Worm (Caenorhabditis elegans) whole organism, L1 larva: ENCODE results near the gene T06D8.2.

Experiments
- alr-1 ChIP-seq: fragments of 200-800 bp; sonication (Bioruptor generic); optimal IDR thresholded peaks from 2 replicates; lab custom pipeline; 2018; ENCODE audit warnings: borderline replicate concordance, mild to moderate bottlenecking, missing genetic modification characterization, missing compliant biosample characterization
- egl-27 ChIP-seq, 2 experiments: fragments of 150-350 bp in 1 of 2; sonication (generic microtip); optimal IDR thresholded peaks; 3 replicates each; lab custom pipeline; 2017 to 2018; ENCODE audit warnings: missing biosample characterization in 2 of 2, missing genetic modification characterization in 2 of 2, missing genetic modification reagents in 2 of 2
- elt-3 ChIP-seq, 6 experiments: fragments of 150-350 bp in 1 of 6; sonication (generic microtip); optimal IDR thresholded peaks; 2 replicates each; lab custom pipeline; 2017 to 2018; ENCODE audit warnings: missing biosample characterization in 6 of 6, missing genetic modification characterization in 6 of 6, inconsistent platforms in 1 of 6
- fkh-10 ChIP-seq: sonication (generic microtip); optimal IDR thresholded peaks from 2 replicates; lab custom pipeline; 2017; ENCODE audit warnings: missing biosample characterization, missing genetic modification reagents, missing genetic modification characterization
- fos-1 ChIP-seq: fragments of 150-350 bp; optimal IDR thresholded peaks from 2 replicates; lab custom pipeline; 2014; ENCODE audit warnings: missing biosample characterization, missing genetic modification characterization
- lin-14 ChIP-seq: fragments of 200-800 bp; sonication (Bioruptor generic); optimal IDR thresholded peaks from 2 replicates; lab custom pipeline; 2018; ENCODE audit warnings: mild to moderate bottlenecking, missing genetic modification characterization, moderate library complexity, missing compliant biosample characterization
- nhr-20 ChIP-seq: sonication (generic microtip); optimal IDR thresholded peaks from 2 replicates; lab custom pipeline; 2016; ENCODE audit warnings: mild to moderate bottlenecking, missing genetic modification characterization, missing compliant biosample characterization
- nhr-47 ChIP-seq: sonication (generic microtip); optimal IDR thresholded peaks from 2 replicates; lab custom pipeline; 2016; ENCODE audit warnings: mild to moderate bottlenecking, missing genetic modification characterization, moderate library complexity, missing compliant biosample characterization
- nhr-77 ChIP-seq: fragments of 150-350 bp; optimal IDR thresholded peaks from 2 replicates; lab custom pipeline; 2014; ENCODE audit warnings: missing biosample characterization, missing genetic modification characterization
- sup-37 ChIP-seq: fragments of 200-800 bp; sonication (Bioruptor generic); optimal IDR thresholded peaks from 2 replicates; lab custom pipeline; 2018; ENCODE audit warnings: mild to moderate bottlenecking, missing genetic modification characterization, missing compliant biosample characterization
- unc-62 ChIP-seq: fragments of 150-350 bp; optimal IDR thresholded peaks from 2 replicates; lab custom pipeline; 2014; ENCODE audit warnings: missing biosample characterization, missing genetic modification reagents, missing genetic modification characterization
- xbp-1 ChIP-seq: sonication (generic microtip); optimal IDR thresholded peaks from 2 replicates; lab custom pipeline; 2016; ENCODE audit warnings: missing genetic modification characterization, missing compliant biosample characterization
- ztf-11 ChIP-seq, 2 experiments: sonication (generic microtip); optimal IDR thresholded peaks; 2 replicates each; lab custom pipeline; 2016 to 2017; ENCODE audit warnings: missing genetic modification characterization in 2 of 2, missing biosample characterization in 1 of 2, missing compliant biosample characterization in 1 of 2
- ztf-4 ChIP-seq: fragments of 150-350 bp; optimal IDR thresholded peaks from 2 replicates; lab custom pipeline; 2014; ENCODE audit warnings: missing biosample characterization, missing genetic modification characterization

ce11 chrII:11270829-11271228, 44.4 kb downstream of the T06D8.2 start:
- TF ChIP-seq xbp-1 (tag; lab: Kevin White, UChicago) (no peak), nhr-77 (tag; lab: Kevin White, UChicago) (no peak), ztf-11 (tag; optimal IDR thresholded peaks at IDR 0.05; lab: Kevin White, UChicago) (no peak), lin-14 (no peak), alr-1 (tag; lab: Kevin White, UChicago) (no peak), egl-27 (tag; optimal IDR thresholded peaks at IDR 0.05; lab: Kevin White, UChicago) (no peak), unc-62 (GFP tag; lab: Kevin White, UChicago) (no peak), nhr-20 (no peak), fos-1 (tag; lab: Kevin White, UChicago) (no peak), nhr-47 (tag; lab: Kevin White, UChicago) (no peak), sup-37 (GFP tag; lab: Kevin White, UChicago) (no peak), ztf-4 (no peak), fkh-10 (GFP tag; lab: Kevin White, UChicago) (no peak), elt-3 (tag; optimal IDR thresholded peaks at IDR 0.05; lab: Kevin White, UChicago) (no peak)
